Worm (Caenorhabditis elegans) whole organism, young adult: ENCODE results near the gene him-18.
A peak's percentile ranks its signal among the peaks of the same experiment; 100 is the strongest.

Source experiments
- B0261.1 ChIP-seq: sonication (generic microtip); optimal IDR thresholded peaks from 2 replicates; lab custom pipeline; 2016; ENCODE audit warnings: mild to moderate bottlenecking, missing genetic modification characterization, moderate library complexity, missing compliant biosample characterization
- B0336.3 ChIP-seq: fragments of 200-800 bp; sonication (Bioruptor generic); IDR thresholded peaks from 2 replicates; pipeline ENCODE4 v1.3.6; 2022; ENCODE audit warnings: missing genetic modification characterization, missing compliant biosample characterization
- C17E4.6 ChIP-seq: fragments of 200-800 bp; sonication (Bioruptor generic); IDR thresholded peaks from 2 replicates; pipeline ENCODE4 v1.3.6; 2022; ENCODE audit warnings: missing genetic modification reagents, missing genetic modification characterization, missing compliant biosample characterization
- D2030.7 ChIP-seq: fragments of 200-800 bp; sonication (Bioruptor generic); IDR thresholded peaks from 2 replicates; pipeline ENCODE4 v1.3.6; 2022; ENCODE audit warnings: missing genetic modification reagents, missing genetic modification characterization, missing compliant biosample characterization
- F33H1.4 ChIP-seq: fragments of 200-800 bp; sonication (Bioruptor generic); IDR thresholded peaks from 2 replicates; pipeline ENCODE4 v1.3.6; 2022; ENCODE audit warnings: missing genetic modification reagents, missing genetic modification characterization, missing compliant biosample characterization
- Y53G8AR.9 ChIP-seq: fragments of 200-800 bp; sonication (Bioruptor generic); conservative IDR thresholded peaks from 2 replicates; pipeline ENCODE4 v1.3.6; 2022; ENCODE audit warnings: missing genetic modification reagents, missing genetic modification characterization, missing compliant biosample characterization
- Y56A3A.18 ChIP-seq: fragments of 200-800 bp; sonication (Bioruptor generic); IDR thresholded peaks from 2 replicates; pipeline ENCODE4 v1.3.6; 2022; ENCODE audit warnings: missing genetic modification reagents, missing genetic modification characterization, missing compliant biosample characterization
- akir-1 ChIP-seq: fragments of 200-800 bp; sonication (Bioruptor generic); optimal IDR thresholded peaks from 2 replicates; lab custom pipeline; 2018; ENCODE audit warnings: mild to moderate bottlenecking, missing genetic modification characterization, moderate library complexity, missing compliant biosample characterization
- attf-3 ChIP-seq: fragments of 200-800 bp; sonication (Bioruptor generic); conservative IDR thresholded peaks from 2 replicates; pipeline ENCODE4 v1.3.6; 2022; ENCODE audit warnings: missing genetic modification reagents, missing genetic modification characterization, missing compliant biosample characterization
- attf-5 ChIP-seq: fragments of 200-800 bp; sonication (Bioruptor generic); optimal IDR thresholded peaks from 2 replicates; lab custom pipeline; 2018; ENCODE audit warnings: mild to moderate bottlenecking, missing genetic modification characterization, missing compliant biosample characterization
- bed-1 ChIP-seq: fragments of 200-800 bp; sonication (Bioruptor generic); IDR thresholded peaks from 2 replicates; pipeline ENCODE4 v1.3.6; 2022; ENCODE audit warnings: missing genetic modification reagents, missing genetic modification characterization, missing compliant biosample characterization
- cebp-1 ChIP-seq, 2 experiments: fragments of 200-800 bp in 1 of 2; sonication (Bioruptor generic) in 1 of 2; sonication (generic microtip) in 1 of 2; IDR thresholded peaks in 1 of 2; optimal IDR thresholded peaks in 1 of 2; 2 replicates each; pipeline versions ENCODE4 v1.3.6 to Lab custom; 2017 to 2022; ENCODE audit warnings: missing compliant biosample characterization in 2 of 2, missing genetic modification characterization in 2 of 2, mild to moderate bottlenecking in 1 of 2, missing genetic modification reagents in 1 of 2, moderate library complexity in 1 of 2
- ceh-40 ChIP-seq: fragments of 200-800 bp; sonication (Bioruptor generic); IDR thresholded peaks from 2 replicates; pipeline ENCODE4 v1.3.6; 2022; ENCODE audit warnings: missing genetic modification characterization, missing compliant biosample characterization
- ceh-91 ChIP-seq: fragments of 200-800 bp; sonication (Bioruptor generic); IDR thresholded peaks from 2 replicates; pipeline ENCODE4 v1.3.6; 2022; ENCODE audit warnings: missing genetic modification reagents, missing genetic modification characterization, missing compliant biosample characterization
- chd-7 ChIP-seq: sonication (generic microtip); optimal IDR thresholded peaks from 2 replicates; lab custom pipeline; 2016; ENCODE audit warnings: mild to moderate bottlenecking, missing genetic modification characterization, moderate library complexity, missing compliant biosample characterization
- dox-1 ChIP-seq: fragments of 200-800 bp; sonication (Bioruptor generic); IDR thresholded peaks from 2 replicates; pipeline ENCODE4 v1.3.6; 2022; ENCODE audit warnings: missing genetic modification reagents, missing genetic modification characterization, missing compliant biosample characterization
- dpl-1 ChIP-seq: fragments of 150-350 bp; optimal IDR thresholded peaks from 2 replicates; lab custom pipeline; 2014; ENCODE audit warnings: missing biosample characterization, missing genetic modification reagents, missing genetic modification characterization
- efl-1 ChIP-seq: fragments of 150-350 bp; optimal IDR thresholded peaks from 2 replicates; lab custom pipeline; 2014; ENCODE audit warnings: missing biosample characterization, missing genetic modification reagents, missing genetic modification characterization
- gei-17 ChIP-seq: fragments of 200-800 bp; sonication (Bioruptor generic); optimal IDR thresholded peaks from 2 replicates; lab custom pipeline; 2018; ENCODE audit warnings: mild to moderate bottlenecking, missing genetic modification characterization, missing compliant biosample characterization
- hlh-12 ChIP-seq: sonication (generic microtip); optimal IDR thresholded peaks from 2 replicates; lab custom pipeline; 2016; ENCODE audit warnings: missing genetic modification characterization, missing compliant biosample characterization
- hlh-26 ChIP-seq: fragments of 200-800 bp; sonication (Bioruptor generic); conservative IDR thresholded peaks from 2 replicates; pipeline ENCODE4 v1.3.6; 2022; ENCODE audit warnings: missing genetic modification reagents, missing genetic modification characterization, missing compliant biosample characterization
- hmg-1.2 ChIP-seq: fragments of 200-800 bp; sonication (Bioruptor generic); IDR thresholded peaks from 2 replicates; pipeline ENCODE4 v1.3.6; 2022; ENCODE audit warnings: missing genetic modification reagents, missing genetic modification characterization, missing compliant biosample characterization
- lag-1 ChIP-seq: fragments of 200-800 bp; sonication (Bioruptor generic); IDR thresholded peaks from 2 replicates; pipeline ENCODE4 v1.3.6; 2022; ENCODE audit warnings: missing genetic modification reagents, missing genetic modification characterization, missing compliant biosample characterization
- lin-35 ChIP-seq, 3 experiments: fragments of 150-350 bp in 2 of 3; sonication (generic microtip) in 1 of 3; optimal IDR thresholded peaks; 2 replicates each; lab custom pipeline; 2014 to 2018; ENCODE audit warnings: missing biosample characterization in 3 of 3, missing genetic modification characterization in 3 of 3, missing genetic modification reagents in 3 of 3
- lin-54 ChIP-seq: fragments of 200-800 bp; sonication (Bioruptor generic); optimal IDR thresholded peaks from 2 replicates; lab custom pipeline; 2018; ENCODE audit warnings: mild to moderate bottlenecking, missing genetic modification characterization, missing compliant biosample characterization
- lsl-1 ChIP-seq: fragments of 200-800 bp; sonication (Bioruptor generic); optimal IDR thresholded peaks from 2 replicates; lab custom pipeline; 2018; ENCODE audit warnings: mild to moderate bottlenecking, missing genetic modification characterization, moderate library complexity, missing compliant biosample characterization
- lsy-27 ChIP-seq: sonication (generic microtip); optimal IDR thresholded peaks from 2 replicates; lab custom pipeline; 2017; ENCODE audit warnings: missing genetic modification characterization, mild to moderate bottlenecking, missing compliant biosample characterization, antibody characterized with exemption, missing genotype, borderline replicate concordance; ENCODE audit not compliant: insufficient read depth
- madf-10 ChIP-seq: sonication (generic microtip); optimal IDR thresholded peaks from 2 replicates; lab custom pipeline; 2016; ENCODE audit warnings: mild to moderate bottlenecking, missing genetic modification characterization, missing compliant biosample characterization
- madf-6 ChIP-seq: fragments of 200-800 bp; sonication (Bioruptor generic); IDR thresholded peaks from 2 replicates; pipeline ENCODE4 v1.3.6; 2022; ENCODE audit warnings: missing genetic modification reagents, missing genetic modification characterization, missing compliant biosample characterization
- mcd-1 ChIP-seq: fragments of 200-800 bp; sonication (Bioruptor generic); IDR thresholded peaks from 2 replicates; pipeline ENCODE4 v1.3.6; 2022; ENCODE audit warnings: missing genetic modification reagents, missing genetic modification characterization, missing compliant biosample characterization
- nhr-179 ChIP-seq: sonication (generic microtip); optimal IDR thresholded peaks from 2 replicates; lab custom pipeline; 2016; ENCODE audit warnings: mild to moderate bottlenecking, missing genetic modification characterization, missing compliant biosample characterization
- repo-1 ChIP-seq: sonication (generic microtip); optimal IDR thresholded peaks from 2 replicates; lab custom pipeline; 2017; ENCODE audit warnings: mild to moderate bottlenecking, missing genetic modification characterization, missing compliant biosample characterization
- snpc-1.1 ChIP-seq: sonication (generic microtip); optimal IDR thresholded peaks from 2 replicates; lab custom pipeline; 2017; ENCODE audit warnings: missing genetic modification characterization, mild to moderate bottlenecking, missing compliant biosample characterization, antibody characterized with exemption, moderate library complexity, missing genotype, missing genetic modification reagents; ENCODE audit not compliant: insufficient read depth
- snpc-1.3 ChIP-seq: sonication (generic microtip); optimal IDR thresholded peaks from 2 replicates; lab custom pipeline; 2017; ENCODE audit warnings: missing genetic modification characterization, mild to moderate bottlenecking, missing compliant biosample characterization, antibody characterized with exemption, moderate library complexity, missing genotype, missing genetic modification reagents; ENCODE audit not compliant: insufficient read depth
- snpc-3.4 ChIP-seq: sonication (generic microtip); optimal IDR thresholded peaks from 2 replicates; lab custom pipeline; 2017; ENCODE audit warnings: missing genetic modification characterization, mild to moderate bottlenecking, missing compliant biosample characterization, antibody characterized with exemption, moderate library complexity, missing genotype, missing genetic modification reagents
- snpc-4 ChIP-seq, 5 experiments: fragments of 150-350 bp in 1 of 5; sonication (generic microtip) in 4 of 5; optimal IDR thresholded peaks; 2 replicates each; lab custom pipeline; 2014 to 2018; ENCODE audit warnings: missing genetic modification characterization in 5 of 5, missing biosample characterization in 3 of 5, antibody characterized with exemption in 2 of 5, mild to moderate bottlenecking in 2 of 5, missing compliant biosample characterization in 2 of 5, missing genotype in 2 of 5, moderate library complexity in 2 of 5, missing genetic modification reagents in 1 of 5
- ztf-18 ChIP-seq: sonication (generic microtip); optimal IDR thresholded peaks from 2 replicates; lab custom pipeline; 2016; ENCODE audit warnings: missing genotype, mild to moderate bottlenecking, missing genetic modification characterization, missing compliant biosample characterization
- ztf-22 ChIP-seq: fragments of 200-800 bp; sonication (Bioruptor generic); optimal IDR thresholded peaks from 2 replicates; lab custom pipeline; 2018; ENCODE audit warnings: mild to moderate bottlenecking, missing genetic modification characterization, moderate library complexity, missing compliant biosample characterization
- ztf-25 ChIP-seq: fragments of 200-800 bp; sonication (Bioruptor generic); IDR thresholded peaks from 2 replicates; pipeline ENCODE4 v1.3.6; 2022; ENCODE audit warnings: missing genetic modification reagents, missing genetic modification characterization, missing compliant biosample characterization
- ztf-3 ChIP-seq: fragments of 200-800 bp; sonication (Bioruptor generic); optimal IDR thresholded peaks from 2 replicates; lab custom pipeline; 2018; ENCODE audit warnings: mild to moderate bottlenecking, missing genetic modification characterization, missing compliant biosample characterization
- ztf-6 ChIP-seq: fragments of 200-800 bp; sonication (Bioruptor generic); IDR thresholded peaks from 2 replicates; pipeline ENCODE4 v1.3.6; 2022; ENCODE audit warnings: missing genetic modification reagents, missing genetic modification characterization, missing compliant biosample characterization

him-18 gene

ce11 chrIII:4720620-4721227, 5.7 kb upstream of the him-18 start, which contains the start of gene emb-5:
Gene emb-5, minus strand, starts transcription at chrIII:4720670.
- TF ChIP-seq D2030.7 (GFP tag; lab: Robert Waterston, UW) (0 out of 2 replicates have a peak, but pooled peaks have one; percentile 12), cebp-1 (GFP tag; IDR thresholded peaks at IDR 0.05; lab: Robert Waterston, UW) (no peak), cebp-1 (tag; optimal IDR thresholded peaks at IDR 0.05; lab: Kevin White, UChicago) (no peak), mcd-1 (GFP tag; lab: Robert Waterston, UW) (peak; percentile 92), nhr-179 (tag; lab: Kevin White, UChicago) (no peak), F33H1.4 (GFP tag; lab: Robert Waterston, UW) (0 out of 2 replicates have a peak, but pooled peaks have one; percentile 41), efl-1 (GFP tag; lab: Kevin White, UChicago) (peak; percentile 58), ztf-25 (no peak), snpc-3.4 (tag; lab: Kevin White, UChicago) (peak; percentile 18), dox-1 (GFP tag; lab: Robert Waterston, UW) (peak; percentile 72), ztf-18 (tag; lab: Kevin White, UChicago) (peak; percentile 34), madf-10 (tag; lab: Kevin White, UChicago) (no peak), dpl-1 (GFP tag; lab: Kevin White, UChicago) (peak; percentile 63), attf-5 (GFP tag; lab: Kevin White, UChicago) (peak; percentile 59), lin-54 (GFP tag; lab: Kevin White, UChicago) (peak; percentile 90), Y53G8AR.9 (GFP tag; lab: Robert Waterston, UW) (no peak), snpc-1.3 (tag; lab: Kevin White, UChicago) (peak; percentile 9), repo-1 (no peak), hmg-1.2 (GFP tag; lab: Robert Waterston, UW) (peak; percentile 97), hlh-12 (tag; lab: Kevin White, UChicago) (no peak), lsy-27 (tag; lab: Kevin White, UChicago) (no peak), lin-35 (GFP tag; optimal IDR thresholded peaks at IDR 0.05; lab: Kevin White, UChicago) (peak in 2 of 3 experiments; percentile 42 to 72), attf-3 (no peak), ztf-3 (GFP tag; lab: Kevin White, UChicago) (no peak), madf-6 (peak; percentile 43; the same call in 1 of the 2 replicates), bed-1 (GFP tag; lab: Robert Waterston, UW) (no peak), snpc-1.1 (tag; lab: Kevin White, UChicago) (no peak), lsl-1 (peak; percentile 44)

DNA sequence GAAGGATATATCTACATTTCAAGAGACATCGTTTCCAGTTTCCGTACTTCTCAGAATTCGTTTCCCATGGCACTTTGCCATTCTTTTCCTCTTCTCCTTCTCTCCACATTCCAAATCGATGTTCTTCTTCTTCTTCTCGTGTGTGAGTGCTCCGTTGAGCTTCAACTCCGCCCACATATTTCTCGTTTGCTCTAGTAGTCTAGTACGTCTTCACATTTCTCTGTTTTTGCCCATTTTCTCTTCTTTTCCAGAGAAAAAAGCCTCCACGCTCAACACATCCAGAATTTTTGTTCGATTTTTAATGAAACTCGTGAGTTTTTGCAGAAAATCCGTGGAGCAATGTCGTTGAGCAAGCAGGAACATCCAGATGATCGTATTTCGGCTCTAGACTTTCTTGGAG, 6.1 kb downstream of the him-18 start, which contains the start of gene T04A8.18:
Gene T04A8.18, plus strand, starts transcription at position 301 of the 400 bp plus-strand sequence.
- TF ChIP-seq hlh-26 (GFP tag; lab: Robert Waterston, UW) = no peak
- no peak for TF ChIP-seq ceh-91
- TF ChIP-seq akir-1 (GFP tag; lab: Kevin White, UChicago) = no peak
- no peak for TF ChIP-seq snpc-4 (GFP tag; optimal IDR thresholded peaks at IDR 0.05; lab: Kevin White, UChicago)
- TF ChIP-seq snpc-4 (tag; optimal IDR thresholded peaks at IDR 0.05; lab: Kevin White, UChicago) = no peak
- TF ChIP-seq B0261.1 (tag; lab: Kevin White, UChicago) = no peak
- no peak for TF ChIP-seq C17E4.6 (GFP tag; lab: Robert Waterston, UW)
- no peak for TF ChIP-seq lag-1 (GFP tag; lab: Robert Waterston, UW)
- TF ChIP-seq chd-7 (tag; lab: Kevin White, UChicago) = no peak
- no peak for TF ChIP-seq gei-17 (GFP tag; lab: Kevin White, UChicago)
- TF ChIP-seq Y56A3A.18 (GFP tag; lab: Robert Waterston, UW) = no peak
- TF ChIP-seq ceh-40 (GFP tag; lab: Robert Waterston, UW) = no peak
- TF ChIP-seq ztf-22 (GFP tag; lab: Kevin White, UChicago) = no peak
- no peak for TF ChIP-seq B0336.3 (GFP tag; lab: Robert Waterston, UW)
- no peak for TF ChIP-seq Y53G8AR.9 (GFP tag; lab: Robert Waterston, UW)
- TF ChIP-seq ztf-6 (GFP tag; lab: Robert Waterston, UW) = no peak
- TF ChIP-seq, all 124 proteins: peak for 0
